Worm (Caenorhabditis elegans): Measurements from ENCODE around the gene cutl-16.

Gene cutl-16

DNA sequence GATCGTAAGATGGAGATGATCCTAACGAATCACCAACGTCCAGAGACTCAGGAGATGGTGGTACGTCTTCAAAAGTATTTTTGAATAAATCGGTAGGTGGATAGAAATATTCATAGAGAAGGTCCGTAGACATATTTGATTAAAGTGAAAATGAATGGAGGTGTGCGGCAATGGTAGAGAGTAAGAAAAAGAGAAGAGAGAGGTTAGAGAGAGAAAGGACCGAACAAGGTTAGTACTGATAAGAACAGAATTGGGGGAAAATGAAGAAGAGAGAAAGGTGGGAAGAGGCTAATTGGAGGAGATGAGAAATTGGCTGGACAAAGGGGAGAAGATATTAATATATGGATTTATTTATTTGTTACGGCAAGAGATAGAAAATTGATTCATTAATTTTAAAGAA, 8.4 kb downstream of the cutl-16 start, which contains the start of gene nhr-22:
Gene nhr-22 (minus strand): TSS at position 137 of the 400 bp plus-strand sequence.
- TF ChIP-seq lin-14 (GFP tag; optimal IDR thresholded peaks at IDR 0.05) = peak; percentile 29
- TF ChIP-seq nhr-85 (tag) = peak; percentile 16
- TF ChIP-seq mef-2 (tag; optimal IDR thresholded peaks at IDR 0.05) = no peak
- no peak for TF ChIP-seq ceh-8 (GFP tag; optimal IDR thresholded peaks at IDR 0.05)
- no peak for TF ChIP-seq efl-3 (GFP tag; optimal IDR thresholded peaks at IDR 0.05)
- no peak for TF ChIP-seq ets-5 (GFP tag; IDR thresholded peaks at IDR 0.05)
- peak; percentile 78 for TF ChIP-seq blmp-1 (tag; optimal IDR thresholded peaks at IDR 0.05)
- peak in 1 of 6 experiments; percentile 12 for TF ChIP-seq elt-3 (tag; optimal IDR thresholded peaks at IDR 0.05)
- no peak for TF ChIP-seq ceh-88 (GFP tag; IDR thresholded peaks at IDR 0.05)

DNA sequence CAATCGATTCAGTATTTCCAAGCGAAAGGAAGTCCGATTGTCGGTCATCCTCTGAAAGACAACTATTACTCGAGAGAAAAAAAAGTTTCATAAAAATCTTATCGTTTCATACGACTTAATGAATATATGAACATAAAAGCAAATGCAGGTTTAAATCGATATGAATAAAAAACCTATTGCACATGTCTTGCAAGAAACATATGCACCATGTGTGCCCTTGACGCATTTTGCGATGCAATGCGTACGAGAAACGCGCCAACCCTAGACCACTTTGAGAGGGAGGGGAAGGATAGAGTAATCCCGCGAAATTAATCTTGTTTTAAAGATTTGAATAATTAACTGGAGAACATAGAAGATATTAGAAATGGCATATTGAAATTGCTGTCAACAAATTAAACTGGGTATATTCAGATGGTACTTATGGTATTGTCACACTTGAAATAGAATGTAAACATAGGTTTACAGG, 12.1 kb downstream of the cutl-16 start, which contains the start of gene atg-16.2:
Gene atg-16.2 (minus strand): TSS at position 51 of the 466 bp plus-strand sequence.
- TF ChIP-seq ceh-63 (GFP tag; optimal IDR thresholded peaks at IDR 0.05) (no peak), lsy-2 (tag; optimal IDR thresholded peaks at IDR 0.05) (peak; percentile 68 to 80), lin-14 (GFP tag; optimal IDR thresholded peaks at IDR 0.05) (peak; percentile 81), ztf-11 (tag; optimal IDR thresholded peaks at IDR 0.05) (peak in 1 of 2 experiments; percentile 23), ztf-4 (tag; optimal IDR thresholded peaks at IDR 0.05) (peak; percentile 19), efl-3 (GFP tag; optimal IDR thresholded peaks at IDR 0.05) (no peak), unc-62 (GFP tag; optimal IDR thresholded peaks at IDR 0.05) (no peak), ceh-88 (GFP tag; IDR thresholded peaks at IDR 0.05) (no peak), nhr-71 (tag; optimal IDR thresholded peaks at IDR 0.05) (peak; percentile 59), hlh-4 (tag; optimal IDR thresholded peaks at IDR 0.05) (no peak), skn-1 (tag; optimal IDR thresholded peaks at IDR 0.05) (peak; percentile 41), lin-15B (tag; optimal IDR thresholded peaks at IDR 0.05) (peak; percentile 27), rnt-1 (tag; optimal IDR thresholded peaks at IDR 0.05) (peak; percentile 59), fkh-8 (tag; optimal IDR thresholded peaks at IDR 0.05) (no peak), hlh-17 (GFP tag; optimal IDR thresholded peaks at IDR 0.05; ENCODE audit: borderline replicate concordance) (no peak), nhr-47 (tag; optimal IDR thresholded peaks at IDR 0.05) (peak; percentile 10), dsc-1 (tag; optimal IDR thresholded peaks at IDR 0.05) (peak; percentile 52), snpc-4 (tag; optimal IDR thresholded peaks at IDR 0.05) (peak; percentile 22), elt-3 (tag; optimal IDR thresholded peaks at IDR 0.05) (peak in 1 of 6 experiments; percentile 30), ceh-8 (GFP tag; optimal IDR thresholded peaks at IDR 0.05) (no peak), zag-1 (tag; optimal IDR thresholded peaks at IDR 0.05) (no peak), snu-23 (GFP tag; optimal IDR thresholded peaks at IDR 0.05) (peak; percentile 66), egl-27 (tag; optimal IDR thresholded peaks at IDR 0.05) (no peak), mef-2 (tag; optimal IDR thresholded peaks at IDR 0.05) (no peak), F16B12.6 (tag; optimal IDR thresholded peaks at IDR 0.05) (peak; percentile 41), sptf-1 (tag; optimal IDR thresholded peaks at IDR 0.05) (no peak), fkh-4 (tag; optimal IDR thresholded peaks at IDR 0.05; ENCODE audit: borderline replicate concordance) (no peak), lin-39 (tag; optimal IDR thresholded peaks at IDR 0.05) (no peak), fkh-10 (GFP tag; optimal IDR thresholded peaks at IDR 0.05) (no peak), aly-2 (tag; optimal IDR thresholded peaks at IDR 0.05) (no peak), aha-1 (tag; optimal IDR thresholded peaks at IDR 0.05) (no peak), vab-15 (tag; optimal IDR thresholded peaks at IDR 0.05) (no peak), pax-3 (tag; optimal IDR thresholded peaks at IDR 0.05) (no peak), nhr-11 (tag; optimal IDR thresholded peaks at IDR 0.05) (no peak), unc-98 (GFP tag; IDR thresholded peaks at IDR 0.05) (no peak), mep-1 (tag; optimal IDR thresholded peaks at IDR 0.05) (peak; percentile 85), lin-13 (GFP tag; optimal IDR thresholded peaks at IDR 0.05) (peak; percentile 44), mdl-1 (tag; optimal IDR thresholded peaks at IDR 0.05) (peak in 1 of 2 experiments; percentile 71), grh-1 (GFP tag; IDR thresholded peaks at IDR 0.05) (no peak), unc-86 (tag; optimal IDR thresholded peaks at IDR 0.05) (no peak), C16A3.4 (tag; optimal IDR thresholded peaks at IDR 0.05) (peak; percentile 72), nhr-19 (GFP tag; conservative IDR thresholded peaks at IDR 0.05) (peak; percentile 35; the same call in 1 of the 2 replicates), nhr-20 (tag; optimal IDR thresholded peaks at IDR 0.05) (peak; percentile 62), jun-1 (tag; optimal IDR thresholded peaks at IDR 0.05) (no peak), nhr-85 (tag) (peak; percentile 53), efl-1 (optimal IDR thresholded peaks at IDR 0.05) (peak; percentile 62 to 66), efl-1 (GFP tag; optimal IDR thresholded peaks at IDR 0.05 in 1 of 2) (peak; percentile 65 to 94), tlp-1 (tag; optimal IDR thresholded peaks at IDR 0.05) (no peak)
